Fruit fly (Drosophila melanogaster) ovary, adult (tissue): ENCODE measurements around the gene cmb.
A peak's percentile ranks its signal among the peaks of the same experiment; 100 is the strongest.

ENCODE experiments used
- CG17801 ChIP-seq: fragments of 200-800 bp; optimal IDR thresholded peaks from 2 replicates; lab custom pipeline; 2019; ENCODE audit warnings: missing biosample characterization, mild to moderate bottlenecking, missing genetic modification characterization, moderate library complexity; ENCODE audit not compliant: partially characterized antibody

cmb gene

dm6 chr3L:13478339-13479203 lies 36.2 kb downstream of the cmb start:
- no peak for TF ChIP-seq CG17801 (GFP tag; lab: Kevin White, UChicago)

- no peak for TF ChIP-seq CG17801 (GFP tag; lab: Kevin White, UChicago)
These were observed 36.8 kb downstream of the cmb start for dm6 chr3L:13479204-13479600.

- peak; percentile 44 for TF ChIP-seq CG17801 (GFP tag; lab: Kevin White, UChicago)
These were observed 37.3 kb downstream of the cmb start for dm6 chr3L:13479609-13480240.

dm6 chr3L:13480241-13480627 lies 37.8 kb downstream of the cmb start:
- no peak for TF ChIP-seq CG17801 (GFP tag; lab: Kevin White, UChicago)

dm6 chr3L:13486041-13486859 lies 43.9 kb downstream of the cmb start, which contains the start of the genes Abp1 and Tgi:
Abp1 (minus strand) TSS chr3L:13486280.
Tgi (plus strand) TSS chr3L:13486797.
- TF ChIP-seq CG17801 (GFP tag; lab: Kevin White, UChicago): no peak

- no peak for TF ChIP-seq CG17801 (GFP tag; lab: Kevin White, UChicago)
These were observed 44.5 kb downstream of the cmb start for dm6 chr3L:13486860-13487404.

dm6 chr3L:13488129-13488876 lies 45.9 kb downstream of the cmb start:
- no peak for TF ChIP-seq CG17801 (GFP tag; lab: Kevin White, UChicago)

- TF ChIP-seq CG17801 (GFP tag; lab: Kevin White, UChicago): no peak
These were observed 46.9 kb downstream of the cmb start for dm6 chr3L:13489193-13489752.

- no peak for TF ChIP-seq CG17801 (GFP tag; lab: Kevin White, UChicago)
These were observed 48.4 kb downstream of the cmb start for dm6 chr3L:13490689-13491348.

dm6 chr3L:13494363-13495015 lies 52.1 kb downstream of the cmb start:
- TF ChIP-seq CG17801 (GFP tag; lab: Kevin White, UChicago): peak; percentile 37

dm6 chr3L:13495065-13495464 lies 52.7 kb downstream of the cmb start:
- TF ChIP-seq CG17801 (GFP tag; lab: Kevin White, UChicago): no peak

- TF ChIP-seq CG17801 (GFP tag; lab: Kevin White, UChicago): no peak
These were observed 55.4 kb downstream of the cmb start for dm6 chr3L:13497720-13498355.
